Worm (Caenorhabditis elegans) whole organism, young adult: ENCODE results near the gene C49H3.16.

ENCODE experiments used
- C06A6.2 ChIP-seq: fragments of 200-800 bp; sonication (Bioruptor generic); conservative IDR thresholded peaks from 2 replicates; pipeline ENCODE4 v1.3.6; 2022; ENCODE audit warnings: missing genetic modification characterization, missing compliant biosample characterization
- D2030.7 ChIP-seq: fragments of 200-800 bp; sonication (Bioruptor generic); IDR thresholded peaks from 2 replicates; pipeline ENCODE4 v1.3.6; 2022; ENCODE audit warnings: missing genetic modification reagents, missing genetic modification characterization, missing compliant biosample characterization
- F33H1.4 ChIP-seq: fragments of 200-800 bp; sonication (Bioruptor generic); IDR thresholded peaks from 2 replicates; pipeline ENCODE4 v1.3.6; 2022; ENCODE audit warnings: missing genetic modification reagents, missing genetic modification characterization, missing compliant biosample characterization
- F49E8.2 ChIP-seq: sonication (generic microtip); optimal IDR thresholded peaks from 3 replicates; lab custom pipeline; 2017; ENCODE audit warnings: missing genetic modification characterization, mild to moderate bottlenecking, missing compliant biosample characterization, antibody characterized with exemption, moderate library complexity; ENCODE audit not compliant: insufficient read depth
- T07F8.4 ChIP-seq: sonication (generic microtip); optimal IDR thresholded peaks from 2 replicates; lab custom pipeline; 2016; ENCODE audit warnings: mild to moderate bottlenecking, missing genetic modification characterization, moderate library complexity, missing compliant biosample characterization
- Y56A3A.18 ChIP-seq: fragments of 200-800 bp; sonication (Bioruptor generic); IDR thresholded peaks from 2 replicates; pipeline ENCODE4 v1.3.6; 2022; ENCODE audit warnings: missing genetic modification reagents, missing genetic modification characterization, missing compliant biosample characterization
- akir-1 ChIP-seq: fragments of 200-800 bp; sonication (Bioruptor generic); optimal IDR thresholded peaks from 2 replicates; lab custom pipeline; 2018; ENCODE audit warnings: mild to moderate bottlenecking, missing genetic modification characterization, moderate library complexity, missing compliant biosample characterization
- cebp-1 ChIP-seq, 2 experiments: fragments of 200-800 bp in 1 of 2; sonication (Bioruptor generic) in 1 of 2; sonication (generic microtip) in 1 of 2; IDR thresholded peaks in 1 of 2; optimal IDR thresholded peaks in 1 of 2; 2 replicates each; pipeline versions ENCODE4 v1.3.6 to Lab custom; 2017 to 2022; ENCODE audit warnings: missing compliant biosample characterization in 2 of 2, missing genetic modification characterization in 2 of 2, mild to moderate bottlenecking in 1 of 2, missing genetic modification reagents in 1 of 2, moderate library complexity in 1 of 2
- ceh-100 ChIP-seq: fragments of 200-800 bp; sonication (Bioruptor generic); IDR thresholded peaks from 2 replicates; pipeline ENCODE4 v1.3.6; 2022; ENCODE audit warnings: missing genetic modification reagents, missing genetic modification characterization, missing compliant biosample characterization
- ceh-58 ChIP-seq: fragments of 200-800 bp; sonication (Bioruptor generic); IDR thresholded peaks from 2 replicates; pipeline ENCODE4 v1.3.6; 2022; ENCODE audit warnings: missing genetic modification characterization, missing compliant biosample characterization
- ceh-79 ChIP-seq: sonication (generic microtip); optimal IDR thresholded peaks from 2 replicates; lab custom pipeline; 2017; ENCODE audit warnings: mild to moderate bottlenecking, missing genetic modification characterization, missing compliant biosample characterization
- mes-4 ChIP-seq: sonication (generic microtip); optimal IDR thresholded peaks from 2 replicates; lab custom pipeline; 2016; ENCODE audit warnings: missing genotype, missing genetic modification characterization, missing compliant biosample characterization
- tlf-1 ChIP-seq: fragments of 200-800 bp; sonication (Bioruptor generic); optimal IDR thresholded peaks from 2 replicates; lab custom pipeline; 2018; ENCODE audit warnings: mild to moderate bottlenecking, missing genetic modification characterization, missing compliant biosample characterization
- unc-130 ChIP-seq: sonication (generic microtip); optimal IDR thresholded peaks from 2 replicates; lab custom pipeline; 2016; ENCODE audit warnings: missing genetic modification reagents, missing genetic modification characterization, missing compliant biosample characterization
- ztf-22 ChIP-seq: fragments of 200-800 bp; sonication (Bioruptor generic); optimal IDR thresholded peaks from 2 replicates; lab custom pipeline; 2018; ENCODE audit warnings: mild to moderate bottlenecking, missing genetic modification characterization, moderate library complexity, missing compliant biosample characterization

Gene C49H3.16

DNA sequence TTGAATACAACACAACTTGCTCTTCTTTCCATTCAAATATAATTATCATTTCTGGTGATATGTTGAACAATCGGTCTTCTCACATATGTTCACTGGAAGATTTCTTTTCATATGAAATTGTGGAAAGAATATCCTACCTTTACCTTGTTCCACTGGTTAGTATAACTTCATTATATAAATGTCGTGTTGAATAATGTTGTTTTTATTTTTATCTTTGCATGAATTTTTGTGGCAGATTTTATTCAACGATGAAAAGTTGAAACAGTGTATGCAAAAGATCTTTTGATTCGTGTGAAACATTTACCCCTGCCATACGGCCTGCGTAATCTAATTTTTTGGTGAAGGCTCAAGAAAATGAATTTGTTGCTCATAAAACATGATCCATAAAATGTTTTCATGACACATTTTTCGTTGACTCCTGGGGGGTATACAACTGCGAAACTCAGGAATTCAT is 41.7 kb downstream of the C49H3.16 start (continued):
- TF ChIP-seq C06A6.2 (GFP tag; lab: Robert Waterston, UW) (no peak), ceh-79 (peak; percentile 50), tlf-1 (GFP tag; lab: Kevin White, UChicago) (peak; percentile 73), mes-4 (tag; lab: Kevin White, UChicago) (peak; percentile 44), Y56A3A.18 (no peak), ceh-100 (GFP tag; lab: Robert Waterston, UW) (peak; percentile 59; the same call in 1 of the 2 replicates), ztf-22 (GFP tag; lab: Kevin White, UChicago) (no peak)
- TF ChIP-seq, all 124 proteins: peak for 51

DNA sequence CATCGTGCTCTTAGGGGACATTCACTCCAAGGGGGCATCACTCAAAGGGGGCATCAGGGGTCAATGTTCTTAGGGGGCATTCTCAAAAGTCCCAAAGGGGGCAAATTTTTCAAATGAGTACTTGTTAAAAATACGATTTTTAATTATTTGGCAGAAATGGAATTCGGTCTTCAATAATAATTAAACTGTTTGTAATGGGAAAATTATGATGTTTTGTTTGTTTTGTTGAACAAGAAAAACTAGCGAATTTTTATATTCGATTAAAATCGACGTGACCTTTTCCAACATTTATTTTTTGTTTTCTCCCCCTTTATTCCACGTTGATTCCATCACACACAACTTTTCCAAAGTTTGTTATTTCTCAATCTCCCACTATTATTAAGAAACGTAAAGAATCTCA is 46.8 kb downstream of the C49H3.16 start, which contains the start of gene F57H12.5:
Gene F57H12.5, plus strand, starts transcription at position 301 of the 400 bp plus-strand sequence.
- TF ChIP-seq akir-1 (GFP tag; lab: Kevin White, UChicago) (no peak), D2030.7 (GFP tag; lab: Robert Waterston, UW) (no peak), F33H1.4 (GFP tag; lab: Robert Waterston, UW) (no peak), T07F8.4 (tag; lab: Kevin White, UChicago) (no peak), F49E8.2 (tag; lab: Kevin White, UChicago) (no peak), Y56A3A.18 (no peak), unc-130 (GFP tag; lab: Kevin White, UChicago) (no peak), cebp-1 (GFP tag; IDR thresholded peaks at IDR 0.05; lab: Robert Waterston, UW) (no peak), cebp-1 (tag; optimal IDR thresholded peaks at IDR 0.05; lab: Kevin White, UChicago) (no peak), ceh-58 (GFP tag; lab: Robert Waterston, UW) (no peak)
- TF ChIP-seq, all 124 proteins: peak for 0
